Worm (Caenorhabditis elegans) whole organism, L2 larva: Measurements from ENCODE around the gene glp-1.

Source experiments
- C34F6.9 ChIP-seq: fragments of 150-350 bp; optimal IDR thresholded peaks from 2 replicates; lab custom pipeline; 2014; ENCODE audit warnings: missing biosample characterization, missing genetic modification characterization
- F13H6.1 ChIP-seq: sonication (generic microtip); optimal IDR thresholded peaks from 2 replicates; lab custom pipeline; 2016; ENCODE audit warnings: missing genetic modification characterization, missing compliant biosample characterization
- R02D3.7 ChIP-seq: fragments of 150-350 bp; optimal IDR thresholded peaks from 2 replicates; lab custom pipeline; 2014; ENCODE audit warnings: missing biosample characterization, missing genetic modification characterization
- ZK546.5 ChIP-seq: sonication (generic microtip); optimal IDR thresholded peaks from 2 replicates; lab custom pipeline; 2017; ENCODE audit warnings: missing biosample characterization, missing genetic modification characterization
- alr-1 ChIP-seq: fragments of 150-350 bp; optimal IDR thresholded peaks from 2 replicates; lab custom pipeline; 2014; ENCODE audit warnings: missing biosample characterization, missing genetic modification characterization
- aly-2 ChIP-seq: fragments of 150-350 bp; optimal IDR thresholded peaks from 2 replicates; lab custom pipeline; 2014; ENCODE audit warnings: missing biosample characterization, missing genetic modification characterization
- ama-1 ChIP-seq: fragments of 150-350 bp; optimal IDR thresholded peaks from 2 replicates; lab custom pipeline; 2018; ENCODE audit warnings: inconsistent platforms
- ceh-16 ChIP-seq: fragments of 150-350 bp; optimal IDR thresholded peaks from 2 replicates; lab custom pipeline; 2014; ENCODE audit warnings: missing biosample characterization, missing genetic modification characterization
- ceh-82 ChIP-seq: fragments of 150-350 bp; optimal IDR thresholded peaks from 2 replicates; lab custom pipeline; 2014; ENCODE audit warnings: missing biosample characterization, missing genetic modification characterization
- crh-2 ChIP-seq: sonication (generic microtip); optimal IDR thresholded peaks from 2 replicates; lab custom pipeline; 2017; ENCODE audit warnings: missing biosample characterization, missing genetic modification characterization
- dmd-4 ChIP-seq: sonication (generic microtip); optimal IDR thresholded peaks from 2 replicates; lab custom pipeline; 2017; ENCODE audit warnings: missing biosample characterization, missing genetic modification characterization
- egl-27 ChIP-seq: sonication (generic microtip); optimal IDR thresholded peaks from 3 replicates; lab custom pipeline; 2017; ENCODE audit warnings: missing biosample characterization, missing genetic modification reagents, missing genetic modification characterization
- elt-1 ChIP-seq: fragments of 150-350 bp; optimal IDR thresholded peaks from 2 replicates; lab custom pipeline; 2014; ENCODE audit warnings: missing biosample characterization, missing genetic modification characterization
- fos-1 ChIP-seq: fragments of 150-350 bp; optimal IDR thresholded peaks from 2 replicates; lab custom pipeline; 2014; ENCODE audit warnings: missing biosample characterization, missing genetic modification characterization
- gmeb-1 ChIP-seq: fragments of 150-350 bp; optimal IDR thresholded peaks from 2 replicates; lab custom pipeline; 2014; ENCODE audit warnings: missing biosample characterization, missing genetic modification characterization
- lin-11 ChIP-seq: fragments of 150-350 bp; sonication (generic microtip); optimal IDR thresholded peaks from 2 replicates; lab custom pipeline; 2014; ENCODE audit warnings: missing biosample characterization, missing genetic modification characterization, inconsistent platforms, mixed read lengths
- lin-13 ChIP-seq: fragments of 150-350 bp; optimal IDR thresholded peaks from 2 replicates; lab custom pipeline; 2014; ENCODE audit warnings: missing biosample characterization, missing genetic modification reagents, missing genetic modification characterization
- lin-39 ChIP-seq: fragments of 150-350 bp; optimal IDR thresholded peaks from 2 replicates; lab custom pipeline; 2014; ENCODE audit warnings: missing biosample characterization, missing genetic modification reagents, missing genetic modification characterization
- lsy-2 ChIP-seq, 2 experiments: fragments of 150-350 bp in 1 of 2; sonication (generic microtip) in 1 of 2; optimal IDR thresholded peaks; 2 replicates each; lab custom pipeline; 2014 to 2017; ENCODE audit warnings: missing biosample characterization in 2 of 2, missing genetic modification characterization in 2 of 2
- mab-5 ChIP-seq: fragments of 150-350 bp; optimal IDR thresholded peaks from 2 replicates; lab custom pipeline; 2014; ENCODE audit warnings: missing biosample characterization, missing genetic modification characterization
- mdl-1 ChIP-seq, 2 experiments: fragments of 150-350 bp in 1 of 2; sonication (generic microtip) in 1 of 2; optimal IDR thresholded peaks; 2 replicates each; lab custom pipeline; 2017; ENCODE audit warnings: missing biosample characterization in 2 of 2, missing genetic modification characterization in 2 of 2
- nhr-10 ChIP-seq: sonication (generic microtip); optimal IDR thresholded peaks from 2 replicates; lab custom pipeline; 2017; ENCODE audit warnings: missing biosample characterization, missing genetic modification characterization
- nhr-11 ChIP-seq: fragments of 150-350 bp; optimal IDR thresholded peaks from 2 replicates; lab custom pipeline; 2014; ENCODE audit warnings: missing biosample characterization, missing genetic modification characterization
- nhr-12 ChIP-seq: fragments of 150-350 bp; optimal IDR thresholded peaks from 2 replicates; lab custom pipeline; 2014; ENCODE audit warnings: missing biosample characterization, missing genetic modification characterization
- nhr-129 ChIP-seq: fragments of 150-350 bp; optimal IDR thresholded peaks from 2 replicates; lab custom pipeline; 2014; ENCODE audit warnings: missing biosample characterization, missing genetic modification characterization
- nhr-21 ChIP-seq: fragments of 150-350 bp; optimal IDR thresholded peaks from 2 replicates; lab custom pipeline; 2014; ENCODE audit warnings: missing biosample characterization, missing genetic modification characterization
- nhr-23 ChIP-seq: fragments of 150-350 bp; optimal IDR thresholded peaks from 2 replicates; lab custom pipeline; 2014; ENCODE audit warnings: missing biosample characterization, missing genetic modification reagents, missing genetic modification characterization
- nhr-25 ChIP-seq: fragments of 150-350 bp; sonication (generic microtip); optimal IDR thresholded peaks from 3 replicates; lab custom pipeline; 2014; ENCODE audit warnings: missing biosample characterization, missing genetic modification characterization
- nhr-77 ChIP-seq: fragments of 150-350 bp; optimal IDR thresholded peaks from 2 replicates; lab custom pipeline; 2014; ENCODE audit warnings: missing biosample characterization, missing genetic modification characterization
- peb-1 ChIP-seq: fragments of 150-350 bp; optimal IDR thresholded peaks from 2 replicates; lab custom pipeline; 2014; ENCODE audit warnings: missing biosample characterization, missing genetic modification characterization
- sem-4 ChIP-seq: fragments of 150-350 bp; optimal IDR thresholded peaks from 2 replicates; lab custom pipeline; 2014; ENCODE audit warnings: missing biosample characterization, missing genetic modification reagents, missing genetic modification characterization
- skn-1 ChIP-seq: sonication (generic microtip); optimal IDR thresholded peaks from 2 replicates; lab custom pipeline; 2017; ENCODE audit warnings: missing biosample characterization, missing genetic modification characterization
- sma-9 ChIP-seq, 2 experiments: fragments of 150-350 bp in 1 of 2; sonication (generic microtip) in 1 of 2; optimal IDR thresholded peaks; 2 replicates each; lab custom pipeline; 2014 to 2016; ENCODE audit warnings: missing genetic modification characterization in 2 of 2, mild to moderate bottlenecking in 1 of 2, missing biosample characterization in 1 of 2, missing compliant biosample characterization in 1 of 2, missing genetic modification reagents in 1 of 2, moderate library complexity in 1 of 2
- snpc-4 ChIP-seq: fragments of 150-350 bp; optimal IDR thresholded peaks from 2 replicates; lab custom pipeline; 2014; ENCODE audit warnings: missing biosample characterization, missing genetic modification characterization
- unc-39 ChIP-seq: fragments of 150-350 bp; optimal IDR thresholded peaks from 2 replicates; lab custom pipeline; 2014; ENCODE audit warnings: missing biosample characterization, missing genetic modification characterization
- unc-55 ChIP-seq: fragments of 150-350 bp; sonication (generic microtip); optimal IDR thresholded peaks from 3 replicates; lab custom pipeline; 2014; ENCODE audit warnings: missing biosample characterization, missing genetic modification reagents, missing genetic modification characterization
- unc-62 ChIP-seq: fragments of 150-350 bp; optimal IDR thresholded peaks from 2 replicates; lab custom pipeline; 2014; ENCODE audit warnings: missing biosample characterization, missing genetic modification reagents, missing genetic modification characterization
- zag-1 ChIP-seq: fragments of 150-350 bp; optimal IDR thresholded peaks from 2 replicates; lab custom pipeline; 2014; ENCODE audit warnings: missing biosample characterization, missing genetic modification characterization
- ztf-11 ChIP-seq: sonication (generic microtip); optimal IDR thresholded peaks from 2 replicates; lab custom pipeline; 2017; ENCODE audit warnings: missing biosample characterization, missing genetic modification characterization
- ztf-4 ChIP-seq: fragments of 150-350 bp; optimal IDR thresholded peaks from 2 replicates; lab custom pipeline; 2014; ENCODE audit warnings: missing biosample characterization, missing genetic modification characterization

glp-1 gene

DNA sequence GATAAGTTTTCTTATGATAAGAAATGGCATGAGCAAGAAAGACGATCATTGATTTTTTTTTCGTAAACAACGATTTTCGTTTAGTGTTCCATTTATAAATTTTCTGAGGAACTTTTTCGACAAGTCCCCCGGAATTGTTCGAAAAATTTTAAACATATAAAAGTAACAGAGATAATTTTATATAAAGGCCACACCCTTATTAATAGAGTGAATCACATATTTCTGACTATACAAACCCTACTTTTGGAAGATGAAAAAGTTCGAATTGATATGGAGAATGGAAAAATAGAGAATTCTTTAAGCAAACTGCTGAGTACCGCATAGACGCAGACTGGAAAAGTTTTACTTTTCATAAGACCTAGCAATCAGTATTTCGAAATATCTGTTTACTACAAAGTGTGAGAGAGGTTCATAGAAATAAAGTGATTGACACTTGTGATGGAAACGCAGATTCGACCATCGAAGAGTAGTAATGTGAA, 40.9 kb upstream of the glp-1 start (continued):
- peak; percentile 85 for TF ChIP-seq lin-13
- TF ChIP-seq peb-1 (tag; lab: Kevin White, UChicago) = no peak
- peak; percentile 99 for TF ChIP-seq ama-1 (lab: Kevin White, UChicago)
- peak in 1 of 2 experiments; percentile 90 for TF ChIP-seq lsy-2 (tag; optimal IDR thresholded peaks at IDR 0.05; lab: Kevin White, UChicago)

DNA sequence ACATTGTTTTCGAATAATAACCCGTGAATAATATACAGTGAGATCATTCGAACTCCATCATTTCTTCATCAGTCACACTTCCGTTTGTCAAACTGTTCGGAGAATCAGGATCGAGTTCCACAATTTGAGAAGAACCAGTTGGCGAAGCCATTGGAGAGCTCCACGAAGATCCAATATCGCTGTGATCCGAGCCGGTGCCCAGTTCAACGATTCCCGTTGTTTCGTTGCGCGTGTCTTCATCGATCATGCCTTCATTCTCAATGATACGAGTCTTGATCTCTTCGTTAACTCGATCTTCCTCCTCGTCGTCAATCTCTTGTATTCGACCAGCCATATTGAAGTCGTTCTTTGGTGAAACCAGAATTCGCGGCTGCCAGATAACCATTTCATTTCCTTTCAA, 40.3 kb upstream of the glp-1 start:
- no peak for TF ChIP-seq ceh-16
- TF ChIP-seq nhr-23 = no peak
- TF ChIP-seq unc-39 (tag; lab: Kevin White, UChicago) = no peak
- TF ChIP-seq nhr-77 = no peak
- no peak for TF ChIP-seq nhr-10 (tag; lab: Kevin White, UChicago)
- TF ChIP-seq alr-1 = no peak
- no peak for TF ChIP-seq zag-1 (tag; lab: Kevin White, UChicago)
- no peak for TF ChIP-seq nhr-129
- no peak for TF ChIP-seq mab-5 (tag; lab: Kevin White, UChicago)
- TF ChIP-seq egl-27 (tag; lab: Kevin White, UChicago) = no peak
- no peak for TF ChIP-seq ZK546.5 (tag; lab: Kevin White, UChicago)
- no peak for TF ChIP-seq elt-1 (tag; lab: Kevin White, UChicago)
- TF ChIP-seq gmeb-1 (tag; lab: Kevin White, UChicago) = no peak
- no peak for TF ChIP-seq lin-39 (tag; lab: Kevin White, UChicago)
- TF ChIP-seq ztf-11 (tag; lab: Kevin White, UChicago) = no peak
- TF ChIP-seq, all 48 proteins: peak for 0

DNA sequence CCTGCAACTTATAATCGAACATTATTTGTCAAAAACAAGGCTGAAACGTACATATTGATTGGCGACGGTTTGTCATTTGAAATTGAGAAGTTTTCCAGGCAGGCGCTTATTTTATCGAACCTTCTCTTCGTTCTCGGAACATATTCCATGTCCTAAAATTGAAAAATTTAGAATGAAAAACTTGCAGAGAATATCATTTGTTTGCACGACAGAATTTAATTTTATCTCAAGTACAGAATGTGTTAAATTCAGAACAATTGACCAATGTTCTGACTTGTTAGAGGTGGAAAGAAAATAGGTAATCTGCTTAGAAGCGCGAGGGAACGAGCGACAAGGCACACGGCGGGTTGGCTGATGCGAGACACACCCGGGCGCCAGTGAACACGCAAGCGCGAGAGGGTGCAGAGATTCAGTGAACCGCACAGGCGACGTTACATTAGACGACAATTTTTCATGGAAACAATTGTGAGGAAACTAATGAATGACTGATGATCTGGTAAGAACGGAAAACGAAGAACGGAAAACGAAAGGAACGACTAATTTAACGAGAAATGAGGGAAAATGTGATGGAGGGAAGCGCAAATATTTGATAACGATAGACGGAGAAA, 39.6 kb upstream of the glp-1 start:
- TF ChIP-seq ztf-11 (tag; lab: Kevin White, UChicago) = no peak
- no peak for TF ChIP-seq aly-2 (tag; lab: Kevin White, UChicago)
- peak; percentile 85 for TF ChIP-seq ama-1 (lab: Kevin White, UChicago)
- TF ChIP-seq ceh-82 (tag; lab: Kevin White, UChicago) = no peak
- peak; percentile 38 for TF ChIP-seq sma-9 (GFP tag; optimal IDR thresholded peaks at IDR 0.05; lab: Kevin White, UChicago)
- TF ChIP-seq sma-9 (tag; optimal IDR thresholded peaks at IDR 0.05; lab: Kevin White, UChicago) = no peak
- peak; percentile 75 for TF ChIP-seq lin-11 (tag; lab: Kevin White, UChicago)
- TF ChIP-seq zag-1 (tag; lab: Kevin White, UChicago) = peak; percentile 7
- peak; percentile 38 for TF ChIP-seq gmeb-1 (tag; lab: Kevin White, UChicago)
- peak; percentile 74 for TF ChIP-seq nhr-129
- TF ChIP-seq unc-39 (tag; lab: Kevin White, UChicago) = no peak
- TF ChIP-seq lsy-2 (tag; optimal IDR thresholded peaks at IDR 0.05; lab: Kevin White, UChicago) = peak in 1 of 2 experiments; percentile 47
- TF ChIP-seq ztf-4 (tag; lab: Kevin White, UChicago) = peak; percentile 69
- peak; percentile 38 for TF ChIP-seq fos-1
- peak; percentile 37 for TF ChIP-seq F13H6.1 (tag; lab: Kevin White, UChicago)
- no peak for TF ChIP-seq nhr-21 (tag; lab: Kevin White, UChicago)
- no peak for TF ChIP-seq lin-39 (tag; lab: Kevin White, UChicago)
- TF ChIP-seq mdl-1 (tag; optimal IDR thresholded peaks at IDR 0.05; lab: Kevin White, UChicago) = peak in 1 of 2 experiments; percentile 3
- TF ChIP-seq snpc-4 = peak; percentile 22
- TF ChIP-seq unc-55 (GFP tag; lab: Kevin White, UChicago) = peak; percentile 54
- TF ChIP-seq crh-2 (tag; lab: Kevin White, UChicago) = peak; percentile 56

DNA sequence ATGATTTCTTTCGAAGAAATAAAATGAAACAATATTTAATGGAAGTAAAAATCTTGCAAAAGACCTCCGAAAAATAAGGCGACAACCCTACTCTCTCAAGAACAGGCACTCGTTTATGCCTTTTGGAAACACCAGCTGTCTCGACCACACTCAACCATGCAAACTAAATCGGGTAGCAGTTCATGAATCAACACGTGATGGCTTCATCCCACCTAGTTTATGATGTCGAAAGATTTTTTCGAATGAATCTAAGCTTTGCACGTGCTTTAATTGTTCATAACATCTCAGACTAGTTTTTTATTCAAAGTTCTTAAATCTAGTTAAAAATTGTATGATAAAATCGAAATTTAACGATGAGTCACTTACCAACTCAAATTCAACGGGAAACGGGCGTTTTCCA, 38.8 kb upstream of the glp-1 start:
- TF ChIP-seq nhr-25 (tag; lab: Kevin White, UChicago) (peak; percentile 7), peb-1 (tag; lab: Kevin White, UChicago) (no peak), ama-1 (lab: Kevin White, UChicago) (peak; percentile 77), F13H6.1 (tag; lab: Kevin White, UChicago) (no peak)

DNA sequence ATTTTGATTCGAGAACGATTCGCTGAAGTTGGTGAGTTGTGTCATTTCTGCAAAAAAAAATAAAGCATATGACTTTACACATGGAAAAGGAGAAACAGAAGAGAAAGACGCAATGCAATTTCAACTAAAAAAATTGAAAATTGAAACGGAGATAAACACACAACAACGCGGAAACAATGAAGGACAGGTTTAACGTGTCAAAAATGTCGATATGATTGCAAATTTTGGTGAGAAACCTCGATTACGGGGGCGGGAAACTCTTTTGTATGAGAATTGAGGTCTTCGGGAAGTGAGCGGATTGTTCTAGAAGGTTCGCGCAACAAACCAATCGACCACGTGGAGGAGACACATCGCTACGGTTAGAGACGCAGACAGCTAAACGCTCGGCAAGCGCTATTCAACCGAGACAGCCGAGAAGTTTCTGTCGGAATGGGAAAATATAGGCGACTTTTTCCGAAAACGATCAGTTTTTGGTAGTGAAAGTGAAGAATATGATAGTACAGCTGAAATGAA, 38.2 kb upstream of the glp-1 start, which contains the start of gene R107.5:
Gene R107.5, minus strand, starts transcription at position 51 of the 513 bp plus-strand sequence.
- peak; percentile 92 for TF ChIP-seq sem-4
- TF ChIP-seq nhr-12 (tag; lab: Kevin White, UChicago) = peak; percentile 1
- peak; percentile 96 for TF ChIP-seq nhr-25 (tag; lab: Kevin White, UChicago)
- peak; percentile 91 for TF ChIP-seq fos-1
- peak; percentile 96 for TF ChIP-seq nhr-21 (tag; lab: Kevin White, UChicago)
- peak; percentile 87 for TF ChIP-seq lin-11 (tag; lab: Kevin White, UChicago)
- no peak for TF ChIP-seq ztf-11 (tag; lab: Kevin White, UChicago)
- peak; percentile 13 for TF ChIP-seq ceh-16
- TF ChIP-seq lin-13 = peak; percentile 84
- TF ChIP-seq F13H6.1 (tag; lab: Kevin White, UChicago) = peak; percentile 95
- peak; percentile 37 for TF ChIP-seq zag-1 (tag; lab: Kevin White, UChicago)
- TF ChIP-seq ZK546.5 (tag; lab: Kevin White, UChicago) = no peak
- TF ChIP-seq egl-27 (tag; lab: Kevin White, UChicago) = peak; percentile 82
- TF ChIP-seq unc-55 (GFP tag; lab: Kevin White, UChicago) = peak; percentile 80
- no peak for TF ChIP-seq aly-2 (tag; lab: Kevin White, UChicago)
- no peak for TF ChIP-seq alr-1
- TF ChIP-seq nhr-10 (tag; lab: Kevin White, UChicago) = peak; percentile 80
- TF ChIP-seq C34F6.9 (tag; lab: Kevin White, UChicago) = peak; percentile 97
- TF ChIP-seq dmd-4 = no peak
- peak; percentile 73 for TF ChIP-seq unc-62 (GFP tag; lab: Kevin White, UChicago)
- TF ChIP-seq nhr-11 (tag; lab: Kevin White, UChicago) = no peak
- no peak for TF ChIP-seq peb-1 (tag; lab: Kevin White, UChicago)
- peak; percentile 98 for TF ChIP-seq ama-1 (lab: Kevin White, UChicago)
- TF ChIP-seq R02D3.7 (tag; lab: Kevin White, UChicago) = no peak
- TF ChIP-seq crh-2 (tag; lab: Kevin White, UChicago) = peak; percentile 98
- TF ChIP-seq skn-1 = peak; percentile 36
